Worm (Caenorhabditis elegans): ENCODE measurements around the gene peli-1.

Gene peli-1

DNA sequence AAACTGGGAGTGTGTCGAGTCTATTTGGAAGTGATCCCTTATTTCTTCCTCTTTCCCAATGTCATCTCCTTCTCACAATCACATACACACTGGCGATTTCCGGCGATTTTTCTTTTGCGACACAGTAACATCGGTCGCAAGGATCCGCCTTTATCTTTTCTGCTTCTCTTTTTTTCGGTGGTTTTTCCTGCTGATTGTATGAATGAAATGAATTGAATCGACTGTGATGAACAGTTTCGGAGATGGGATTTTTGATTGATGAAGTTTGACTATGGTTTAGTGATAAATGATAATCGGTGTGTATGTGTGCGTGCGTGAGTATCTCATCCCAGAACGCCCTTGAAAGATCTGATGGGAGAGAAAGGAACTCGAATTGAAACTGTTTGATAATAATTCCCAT, 4.5 kb upstream of the peli-1 start:
- TF ChIP-seq skn-1 (tag; optimal IDR thresholded peaks at IDR 0.05) (no peak), mdl-1 (tag; optimal IDR thresholded peaks at IDR 0.05) (peak; percentile 14), R02D3.7 (tag; optimal IDR thresholded peaks at IDR 0.05) (peak; percentile 0), elt-3 (tag; optimal IDR thresholded peaks at IDR 0.05) (peak in 2 of 3 experiments; percentile 45 to 90), unc-39 (tag; optimal IDR thresholded peaks at IDR 0.05) (no peak), ama-1 (optimal IDR thresholded peaks at IDR 0.05) (peak; percentile 72), nhr-23 (tag; optimal IDR thresholded peaks at IDR 0.05) (peak; percentile 40)

DNA sequence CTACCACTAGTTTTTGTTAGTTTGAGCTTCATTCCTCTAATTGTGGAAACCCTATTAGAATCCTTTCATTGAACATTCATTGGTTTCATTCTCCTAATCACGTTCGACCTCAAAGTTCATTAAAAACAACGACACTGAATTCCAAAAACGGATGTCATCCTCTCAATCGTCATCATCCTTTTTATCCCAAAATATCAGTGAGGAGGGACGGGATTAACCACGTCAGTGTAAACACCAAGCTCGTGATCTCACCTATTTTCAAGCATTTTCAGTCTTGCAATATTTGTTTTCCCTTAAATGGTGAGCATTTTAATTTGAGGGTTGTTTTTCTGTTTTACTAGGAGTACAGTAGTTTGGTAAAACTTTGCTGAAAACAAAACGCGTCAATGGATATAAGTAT, 1.1 kb upstream of the peli-1 start:
- TF ChIP-seq nhr-11 (tag; optimal IDR thresholded peaks at IDR 0.05) (peak; percentile 46), nfya-1 (tag; optimal IDR thresholded peaks at IDR 0.05; ENCODE audit: insufficient read depth) (no peak), nhr-237 (tag; optimal IDR thresholded peaks at IDR 0.05) (no peak), nhr-67 (tag; optimal IDR thresholded peaks at IDR 0.05) (no peak)

DNA sequence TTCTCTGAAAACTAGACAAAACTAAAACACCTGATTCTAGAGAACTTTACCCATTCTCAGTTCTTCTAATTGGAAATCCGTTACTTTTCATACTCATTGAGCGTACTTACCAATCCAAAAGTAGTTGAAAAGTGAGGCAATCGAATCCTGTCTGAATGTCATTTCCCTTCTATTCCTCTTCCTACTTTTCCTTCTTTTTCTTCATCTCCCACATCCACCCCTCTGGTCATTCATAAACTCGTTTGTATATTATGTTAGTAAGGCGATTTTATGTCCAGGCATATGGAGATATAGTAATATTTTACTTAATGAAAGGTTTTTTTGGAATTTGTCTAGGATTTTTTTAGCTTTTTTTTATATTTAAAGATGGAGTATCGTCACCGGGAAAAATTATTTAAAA, 2.7 kb downstream of the peli-1 start:
- TF ChIP-seq fkh-10 (GFP tag; optimal IDR thresholded peaks at IDR 0.05), result no peak
- TF ChIP-seq R02D3.7 (tag; optimal IDR thresholded peaks at IDR 0.05), result no peak
- no peak for TF ChIP-seq mdl-1 (tag; optimal IDR thresholded peaks at IDR 0.05)

DNA sequence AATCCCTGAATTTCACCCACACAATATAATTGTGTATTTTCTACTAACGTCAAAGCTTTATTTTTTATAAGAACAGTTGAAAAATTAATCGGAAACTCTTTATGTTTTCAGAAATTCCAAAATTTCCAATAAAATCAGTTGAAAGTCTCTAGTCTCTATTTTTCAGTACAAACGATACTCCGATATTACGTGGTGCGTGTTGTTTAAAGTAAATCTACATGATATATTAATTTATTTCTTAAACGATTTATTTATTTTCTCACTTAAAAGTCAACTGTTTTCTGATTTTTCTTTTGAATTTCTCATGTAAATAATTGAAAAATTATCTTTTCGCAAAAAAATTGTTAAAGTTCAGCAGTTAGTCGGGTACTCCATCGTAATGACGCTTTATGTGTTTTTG, 6.6 kb downstream of the peli-1 start:
- TF ChIP-seq nhr-76 (tag; optimal IDR thresholded peaks at IDR 0.05), result no peak
- TF ChIP-seq nhr-237 (tag; optimal IDR thresholded peaks at IDR 0.05), result no peak
- no peak for TF ChIP-seq lin-39 (tag; optimal IDR thresholded peaks at IDR 0.05)
- no peak for TF ChIP-seq ama-1 (optimal IDR thresholded peaks at IDR 0.05)
- TF ChIP-seq snpc-4 (tag; optimal IDR thresholded peaks at IDR 0.05), result no peak
- no peak for TF ChIP-seq nhr-77 (tag; optimal IDR thresholded peaks at IDR 0.05)
- no peak for TF ChIP-seq ceh-28 (tag; optimal IDR thresholded peaks at IDR 0.05)
- no peak for TF ChIP-seq zag-1 (tag; optimal IDR thresholded peaks at IDR 0.05)

DNA sequence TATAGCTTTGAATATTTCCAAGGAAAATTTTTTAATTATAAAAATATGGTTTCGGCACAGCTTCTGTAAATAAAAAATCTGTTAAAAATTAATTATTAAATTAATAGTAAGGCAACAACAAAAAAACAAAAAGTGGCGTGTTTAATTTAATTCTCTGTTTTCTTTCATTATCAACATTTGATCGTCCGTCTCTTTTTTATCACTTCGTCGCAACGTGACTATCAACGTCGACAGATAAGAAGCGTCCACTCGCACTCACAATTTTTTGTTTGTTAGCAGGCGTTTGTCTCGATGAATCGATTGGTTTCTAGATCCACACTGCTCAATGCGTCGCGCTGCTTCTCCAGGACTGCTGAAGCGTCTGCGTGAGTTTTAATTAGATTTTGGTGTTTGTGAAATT, 7.0 kb downstream of the peli-1 start, which contains the start of gene gcst-1:
gcst-1 (plus strand) TSS at position 277 of the 400 bp plus-strand sequence.
- TF ChIP-seq egl-27 (tag; optimal IDR thresholded peaks at IDR 0.05) (no peak), elt-2 (tag; optimal IDR thresholded peaks at IDR 0.05) (peak; percentile 91), nhr-76 (tag; optimal IDR thresholded peaks at IDR 0.05) (no peak), ceh-9 (tag; optimal IDR thresholded peaks at IDR 0.05) (no peak), fkh-2 (tag; optimal IDR thresholded peaks at IDR 0.05) (no peak), pqm-1 (tag; optimal IDR thresholded peaks at IDR 0.05) (peak; percentile 75), ZK546.5 (tag; optimal IDR thresholded peaks at IDR 0.05) (no peak), ama-1 (optimal IDR thresholded peaks at IDR 0.05) (peak; percentile 1), nhr-77 (tag; optimal IDR thresholded peaks at IDR 0.05) (no peak), snpc-4 (tag; optimal IDR thresholded peaks at IDR 0.05) (no peak), jun-1 (tag; optimal IDR thresholded peaks at IDR 0.05) (peak; percentile 15), ceh-28 (tag; optimal IDR thresholded peaks at IDR 0.05) (no peak), pha-4 (tag; optimal IDR thresholded peaks at IDR 0.05) (no peak), hmg-11 (tag; optimal IDR thresholded peaks at IDR 0.05) (no peak), eor-1 (tag; optimal IDR thresholded peaks at IDR 0.05) (no peak), nhr-28 (tag; optimal IDR thresholded peaks at IDR 0.05) (no peak), nhr-67 (tag; optimal IDR thresholded peaks at IDR 0.05) (no peak)

DNA sequence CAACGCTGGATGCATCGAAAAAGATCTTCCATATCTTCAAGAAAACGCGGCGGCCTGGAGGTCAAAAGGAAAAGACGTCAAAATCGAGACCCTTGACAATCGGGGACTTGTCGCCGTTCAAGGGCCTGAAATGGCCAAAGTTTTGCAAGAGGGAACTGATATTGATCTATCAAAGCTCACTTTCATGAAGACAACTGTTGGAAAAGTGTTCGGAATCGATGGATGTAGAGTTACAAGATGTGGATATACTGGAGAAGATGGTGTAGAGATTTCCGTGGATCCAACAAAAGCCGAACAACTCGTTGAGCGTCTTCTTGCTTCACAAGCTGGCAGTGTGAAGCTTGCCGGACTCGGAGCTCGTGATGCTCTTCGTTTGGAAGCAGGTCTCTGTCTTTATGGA, 7.9 kb downstream of the peli-1 start:
- TF ChIP-seq mml-1 (tag; optimal IDR thresholded peaks at IDR 0.05) (no peak), fkh-10 (GFP tag; optimal IDR thresholded peaks at IDR 0.05) (no peak), ceh-9 (tag; optimal IDR thresholded peaks at IDR 0.05) (no peak), lin-39 (tag; optimal IDR thresholded peaks at IDR 0.05) (no peak), zag-1 (tag; optimal IDR thresholded peaks at IDR 0.05) (no peak), fos-1 (tag; optimal IDR thresholded peaks at IDR 0.05) (no peak), elt-2 (tag; optimal IDR thresholded peaks at IDR 0.05) (no peak), skn-1 (tag; optimal IDR thresholded peaks at IDR 0.05) (no peak), aly-2 (tag; optimal IDR thresholded peaks at IDR 0.05) (no peak), nhr-23 (tag; optimal IDR thresholded peaks at IDR 0.05) (no peak), jun-1 (tag; optimal IDR thresholded peaks at IDR 0.05) (no peak), nhr-25 (tag; optimal IDR thresholded peaks at IDR 0.05) (no peak), nhr-76 (tag; optimal IDR thresholded peaks at IDR 0.05) (no peak), egl-27 (tag; optimal IDR thresholded peaks at IDR 0.05) (no peak), lsy-12 (tag; optimal IDR thresholded peaks at IDR 0.05) (no peak), nfya-1 (tag; optimal IDR thresholded peaks at IDR 0.05; ENCODE audit: insufficient read depth) (no peak), ztf-4 (tag; optimal IDR thresholded peaks at IDR 0.05) (no peak), daf-12 (tag; optimal IDR thresholded peaks at IDR 0.05) (no peak), nhr-12 (tag; optimal IDR thresholded peaks at IDR 0.05) (no peak)

Data from whole organism, L3 larva.